Fruit fly (Drosophila melanogaster) whole organism, embryonic: ENCODE results near the gene MED14.

Experiments
- Ada2b ChIP-seq: fragments of 200-800 bp; sonication (Bioruptor generic); IDR thresholded peaks from 2 replicates; pipeline ENCODE4 v1.3.6; 2022; ENCODE audit warnings: missing biosample characterization, missing genetic modification characterization
- B-H2 ChIP-seq: fragments of 200-800 bp; sonication (Bioruptor generic); optimal IDR thresholded peaks from 2 replicates; lab custom pipeline; 2018; ENCODE audit warnings: missing biosample characterization, mild to moderate bottlenecking, missing genetic modification characterization
- BtbVII ChIP-seq: fragments of 200-800 bp; sonication (Bioruptor generic); optimal IDR thresholded peaks from 3 replicates; lab custom pipeline; 2017; ENCODE audit warnings: missing biosample characterization, mild to moderate bottlenecking, missing genetic modification characterization
- Bteb2 ChIP-seq: fragments of 200-800 bp; sonication (Bioruptor generic); optimal IDR thresholded peaks from 2 replicates; lab custom pipeline; 2016; ENCODE audit warnings: missing biosample characterization, missing genetic modification characterization
- CG10321 ChIP-seq: fragments of 200-800 bp; sonication (Bioruptor generic); IDR thresholded peaks from 2 replicates; pipeline ENCODE4 v1.3.6; 2022; ENCODE audit warnings: missing biosample characterization, missing genetic modification characterization
- CG10565 ChIP-seq: fragments of 200-800 bp; sonication (Bioruptor generic); optimal IDR thresholded peaks from 3 replicates; lab custom pipeline; 2016; ENCODE audit warnings: missing biosample characterization, mild to moderate bottlenecking, missing genetic modification characterization
- CG14050 ChIP-seq: fragments of 200-800 bp; sonication (Bioruptor generic); IDR thresholded peaks from 3 replicates; pipeline ENCODE4 v1.3.6; 2022; ENCODE audit warnings: missing biosample characterization, missing genetic modification characterization
- CG14710 ChIP-seq: fragments of 200-800 bp; sonication (Bioruptor generic); optimal IDR thresholded peaks from 3 replicates; lab custom pipeline; 2019; ENCODE audit warnings: missing biosample characterization, mild to moderate bottlenecking, missing genetic modification characterization, moderate library complexity
- CG15479 ChIP-seq: fragments of 200-800 bp; sonication (Bioruptor generic); optimal IDR thresholded peaks from 3 replicates; lab custom pipeline; 2019; ENCODE audit warnings: missing biosample characterization, mild to moderate bottlenecking, missing genetic modification characterization, moderate library complexity
- CG15696 ChIP-seq: fragments of 200-800 bp; sonication (Bioruptor generic); optimal IDR thresholded peaks from 2 replicates; lab custom pipeline; 2019; ENCODE audit warnings: missing biosample characterization, mild to moderate bottlenecking, missing genetic modification characterization, moderate library complexity
- CG16815 ChIP-seq: fragments of 200-800 bp; sonication (Bioruptor generic); optimal IDR thresholded peaks from 3 replicates; lab custom pipeline; 2017; ENCODE audit warnings: missing biosample characterization, mild to moderate bottlenecking, missing genetic modification characterization
- CG1832 ChIP-seq: fragments of 200-800 bp; sonication (Bioruptor generic); optimal IDR thresholded peaks from 2 replicates; lab custom pipeline; 2017; ENCODE audit warnings: missing biosample characterization, mild to moderate bottlenecking, missing genetic modification characterization, inconsistent platforms
- CG2199 ChIP-seq: fragments of 200-800 bp; sonication (Bioruptor generic); IDR thresholded peaks from 3 replicates; pipeline ENCODE4 v1.3.6; 2022; ENCODE audit warnings: missing biosample characterization, missing genetic modification characterization
- CG30403 ChIP-seq: fragments of 200-800 bp; sonication (Bioruptor generic); optimal IDR thresholded peaks from 3 replicates; lab custom pipeline; 2016; ENCODE audit warnings: missing biosample characterization, missing genetic modification characterization
- CG3065 ChIP-seq: fragments of 200-800 bp; sonication (Bioruptor generic); optimal IDR thresholded peaks from 2 replicates; lab custom pipeline; 2016; ENCODE audit warnings: missing biosample characterization, missing genetic modification characterization
- CG34224 ChIP-seq: fragments of 200-800 bp; sonication (Bioruptor generic); IDR thresholded peaks from 3 replicates; pipeline ENCODE4 v1.3.6; 2022; ENCODE audit warnings: missing biosample characterization, missing genetic modification characterization; ENCODE audit not compliant: partially characterized antibody
- CG4854 ChIP-seq: fragments of 200-800 bp; sonication (Bioruptor generic); optimal IDR thresholded peaks from 2 replicates; lab custom pipeline; 2016; ENCODE audit warnings: missing biosample characterization, missing genetic modification characterization, inconsistent platforms
- CG7839 ChIP-seq: fragments of 200-800 bp; sonication (Bioruptor generic); optimal IDR thresholded peaks from 3 replicates; lab custom pipeline; 2018; ENCODE audit warnings: missing biosample characterization, mild to moderate bottlenecking, missing genetic modification characterization, moderate library complexity
- CG8924 ChIP-seq: fragments of 200-800 bp; optimal IDR thresholded peaks from 3 replicates; lab custom pipeline; 2019; ENCODE audit warnings: missing biosample characterization, mild to moderate bottlenecking, missing genetic modification characterization, moderate library complexity
- CG9727 ChIP-seq: fragments of 200-800 bp; sonication (Bioruptor generic); optimal IDR thresholded peaks from 3 replicates; lab custom pipeline; 2017; ENCODE audit warnings: missing biosample characterization, mild to moderate bottlenecking, missing genetic modification characterization
- CrebB ChIP-seq: fragments of 200-800 bp; sonication (Bioruptor generic); optimal IDR thresholded peaks from 3 replicates; lab custom pipeline; 2018; ENCODE audit warnings: missing biosample characterization, mild to moderate bottlenecking, missing genetic modification characterization
- HLH3B ChIP-seq: fragments of 200-800 bp; sonication (Bioruptor generic); IDR thresholded peaks from 2 replicates; pipeline ENCODE4 v1.3.6; 2022; ENCODE audit warnings: missing biosample characterization, missing genetic modification characterization
- Lhr ChIP-seq: fragments of 200-800 bp; sonication (Bioruptor generic); optimal IDR thresholded peaks from 3 replicates; lab custom pipeline; 2017; ENCODE audit warnings: mild to moderate bottlenecking, missing biosample characterization, missing genetic modification reagents, missing genetic modification characterization
- Lim3 ChIP-seq: fragments of 200-800 bp; sonication (Bioruptor generic); IDR thresholded peaks from 2 replicates; pipeline ENCODE4 v1.3.6; 2022; ENCODE audit warnings: missing biosample characterization, missing genetic modification characterization
- Lpt ChIP-seq: fragments of >200 bp; optimal IDR thresholded peaks from 2 replicates; lab custom pipeline; 2018; ENCODE audit warnings: missing biosample characterization, missing genetic modification characterization
- MTF-1 ChIP-seq: fragments of 200-800 bp; sonication (Bioruptor generic); optimal IDR thresholded peaks from 2 replicates; lab custom pipeline; 2018; ENCODE audit warnings: missing biosample characterization, mild to moderate bottlenecking, missing genetic modification characterization, borderline replicate concordance
- Mrtf ChIP-seq: fragments of 200-800 bp; sonication (Bioruptor generic); IDR thresholded peaks from 3 replicates; pipeline ENCODE4 v1.3.6; 2022; ENCODE audit warnings: missing biosample characterization, missing genetic modification characterization
- Ptx1 ChIP-seq: fragments of 200-800 bp; sonication (Bioruptor generic); IDR thresholded peaks from 2 replicates; pipeline ENCODE4 v1.3.6; 2022; ENCODE audit warnings: missing biosample characterization, missing genetic modification characterization
- Scr ChIP-seq: fragments of 200-800 bp; sonication (Bioruptor generic); IDR thresholded peaks from 2 replicates; pipeline ENCODE4 v1.3.6; 2022; ENCODE audit warnings: missing biosample characterization, missing genetic modification characterization; ENCODE audit not compliant: partially characterized antibody
- Taf1 ChIP-seq: fragments of 200-800 bp; sonication (Bioruptor generic); IDR thresholded peaks from 2 replicates; pipeline ENCODE4 v1.3.6; 2022; ENCODE audit warnings: missing biosample characterization, missing genetic modification characterization
- ab ChIP-seq: fragments of 200-800 bp; sonication (Bioruptor generic); optimal IDR thresholded peaks from 2 replicates; lab custom pipeline; 2016; ENCODE audit warnings: missing biosample characterization, missing genetic modification characterization
- abd-A ChIP-seq: fragments of 200-800 bp; sonication (Bioruptor generic); optimal IDR thresholded peaks from 3 replicates; lab custom pipeline; 2019; ENCODE audit warnings: missing biosample characterization, mild to moderate bottlenecking, missing genetic modification characterization, moderate library complexity
- bbx ChIP-seq: fragments of 200-800 bp; sonication (Bioruptor generic); IDR thresholded peaks from 2 replicates; pipeline ENCODE4 v1.3.6; 2022; ENCODE audit warnings: missing biosample characterization, missing genetic modification characterization; ENCODE audit not compliant: partially characterized antibody
- bowl ChIP-seq: fragments of 200-800 bp; sonication (Bioruptor generic); IDR thresholded peaks from 2 replicates; pipeline ENCODE4 v1.3.6; 2022; ENCODE audit warnings: missing biosample characterization, missing genetic modification characterization
- cato ChIP-seq: fragments of 200-800 bp; sonication (Bioruptor generic); optimal IDR thresholded peaks from 2 replicates; lab custom pipeline; 2016; ENCODE audit warnings: missing biosample characterization, missing genetic modification characterization, borderline replicate concordance
- cg ChIP-seq: fragments of 200-800 bp; sonication (Bioruptor generic); optimal IDR thresholded peaks from 3 replicates; lab custom pipeline; 2019; ENCODE audit warnings: missing biosample characterization, mild to moderate bottlenecking, missing genetic modification characterization, moderate library complexity
- corto ChIP-seq: fragments of 200-800 bp; sonication (Bioruptor generic); optimal IDR thresholded peaks from 2 replicates; lab custom pipeline; 2016; ENCODE audit warnings: missing biosample characterization, mild to moderate bottlenecking, missing genetic modification characterization, moderate library complexity
- gem ChIP-seq: fragments of 200-800 bp; sonication (Bioruptor generic); optimal IDR thresholded peaks from 2 replicates; lab custom pipeline; 2019; ENCODE audit warnings: missing biosample characterization, mild to moderate bottlenecking, missing genetic modification characterization, moderate library complexity
- grau ChIP-seq: fragments of 200-800 bp; optimal IDR thresholded peaks from 3 replicates; lab custom pipeline; 2019; ENCODE audit warnings: missing biosample characterization, mild to moderate bottlenecking, missing genetic modification characterization, moderate library complexity
- grn ChIP-seq: fragments of 200-800 bp; sonication (Bioruptor generic); optimal IDR thresholded peaks from 3 replicates; lab custom pipeline; 2017; ENCODE audit warnings: missing biosample characterization, missing genetic modification characterization
- ham ChIP-seq: fragments of 200-800 bp; sonication (Bioruptor generic); IDR thresholded peaks from 2 replicates; pipeline ENCODE4 v1.3.6; 2022; ENCODE audit warnings: missing biosample characterization, missing genetic modification characterization
- kah ChIP-seq: fragments of 200-800 bp; sonication (Bioruptor generic); optimal IDR thresholded peaks from 2 replicates; lab custom pipeline; 2018; ENCODE audit warnings: missing biosample characterization, mild to moderate bottlenecking, missing genetic modification characterization
- ken ChIP-seq: fragments of 200-800 bp; sonication (Bioruptor generic); IDR thresholded peaks from 3 replicates; pipeline ENCODE4 v1.3.6; 2022; ENCODE audit warnings: missing biosample characterization, missing genetic modification characterization
- lmd ChIP-seq: fragments of 200-800 bp; sonication (Bioruptor generic); IDR thresholded peaks from 2 replicates; pipeline ENCODE4 v1.3.6; 2022; ENCODE audit warnings: missing biosample characterization, missing genetic modification characterization
- nau ChIP-seq: fragments of 200-800 bp; sonication (Bioruptor generic); optimal IDR thresholded peaks from 3 replicates; lab custom pipeline; 2017; ENCODE audit warnings: missing biosample characterization, mild to moderate bottlenecking, missing genetic modification characterization, missing genetic modification reagents
- phol ChIP-seq: fragments of 200-800 bp; sonication (Bioruptor generic); optimal IDR thresholded peaks from 3 replicates; lab custom pipeline; 2018; ENCODE audit warnings: missing biosample characterization, mild to moderate bottlenecking, missing genetic modification characterization, moderate library complexity
- pzg ChIP-seq: fragments of 200-800 bp; sonication (Bioruptor generic); optimal IDR thresholded peaks from 3 replicates; lab custom pipeline; 2018; ENCODE audit warnings: missing biosample characterization, mild to moderate bottlenecking, missing genetic modification characterization, moderate library complexity
- repo ChIP-seq: fragments of 200-800 bp; sonication (Bioruptor generic); optimal IDR thresholded peaks from 2 replicates; lab custom pipeline; 2016; ENCODE audit warnings: missing biosample characterization, missing genetic modification characterization
- sd ChIP-seq: fragments of 200-800 bp; sonication (Bioruptor generic); optimal IDR thresholded peaks from 3 replicates; lab custom pipeline; 2018; ENCODE audit warnings: missing biosample characterization, mild to moderate bottlenecking, missing genetic modification characterization, moderate library complexity
- unpg ChIP-seq: fragments of 200-800 bp; sonication (Bioruptor generic); optimal IDR thresholded peaks from 3 replicates; lab custom pipeline; 2018; ENCODE audit warnings: missing biosample characterization, mild to moderate bottlenecking, missing genetic modification characterization, moderate library complexity
- yki ChIP-seq: fragments of >200 bp; optimal IDR thresholded peaks from 3 replicates; lab custom pipeline; 2018

The MED14 gene

dm6 chr3L:557294-557693, 35.8 kb upstream of the MED14 start (continued):
- TF ChIP-seq Bteb2 (GFP tag; lab: Kevin White, UChicago) (peak; percentile 2), gem (tag; lab: Kevin White, UChicago) (peak; percentile 54), CG14050 (GFP tag; lab: Robert Waterston, UW) (peak; percentile 39; the same call in 1 of the 3 replicates), sd (no peak), ab (GFP tag; lab: Kevin White, UChicago) (no peak), bowl (GFP tag; lab: Robert Waterston, UW) (peak; percentile 43; the same call in 1 of the 2 replicates), Scr (GFP tag; lab: Robert Waterston, UW) (no peak), CG9727 (GFP tag; lab: Kevin White, UChicago) (no peak), ham (GFP tag; lab: Robert Waterston, UW) (peak; percentile 46; the same call in 1 of the 2 replicates), Ada2b (GFP tag; lab: Robert Waterston, UW) (peak; percentile 61), CG15479 (GFP tag; lab: Kevin White, UChicago) (no peak), Lim3 (no peak), CG15696 (tag; lab: Kevin White, UChicago) (no peak), CG30403 (GFP tag; lab: Kevin White, UChicago) (peak; percentile 60), nau (GFP tag; lab: Kevin White, UChicago) (no peak), corto (GFP tag; lab: Kevin White, UChicago) (no peak), cg (GFP tag; lab: Kevin White, UChicago) (no peak), grau (tag; lab: Kevin White, UChicago) (peak; percentile 50), abd-A (tag; lab: Kevin White, UChicago) (no peak), CG14710 (tag; lab: Kevin White, UChicago) (no peak), CG8924 (tag; lab: Kevin White, UChicago) (peak; percentile 15), Ptx1 (GFP tag; lab: Robert Waterston, UW) (peak; percentile 73), repo (GFP tag; lab: Kevin White, UChicago) (peak; percentile 27), yki (lab: Kevin White, UChicago) (no peak), CG2199 (GFP tag; lab: Robert Waterston, UW) (0 out of 3 replicates have a peak, but pooled peaks have one; percentile 16), MTF-1 (GFP tag; lab: Kevin White, UChicago) (no peak), CG34224 (GFP tag; lab: Robert Waterston, UW) (no peak; the same call in 2 of the 3 replicates), CG10565 (GFP tag; lab: Kevin White, UChicago) (no peak), CrebB (no peak), CG4854 (GFP tag; lab: Kevin White, UChicago) (no peak), Mrtf (GFP tag; lab: Robert Waterston, UW) (peak; percentile 72), B-H2 (GFP tag; lab: Kevin White, UChicago) (peak; percentile 31), CG3065 (GFP tag; lab: Kevin White, UChicago) (peak; percentile 2), grn (GFP tag; lab: Kevin White, UChicago) (no peak), kah (GFP tag; lab: Kevin White, UChicago) (no peak), HLH3B (peak; percentile 39; the same call in 1 of the 2 replicates), ken (peak; percentile 57; the same call in 1 of the 3 replicates), lmd (peak; percentile 76), unpg (peak; percentile 31), Taf1 (peak; percentile 80), bbx (no peak), Lpt (GFP tag; lab: Kevin White, UChicago) (no peak), CG7839 (tag; lab: Kevin White, UChicago) (peak; percentile 49), pzg (no peak), CG1832 (no peak), Lhr (no peak), CG10321 (GFP tag; lab: Robert Waterston, UW) (no peak), BtbVII (GFP tag; lab: Kevin White, UChicago) (peak; percentile 28), phol (tag; lab: Kevin White, UChicago) (no peak), CG16815 (GFP tag; lab: Kevin White, UChicago) (peak; percentile 44), cato (GFP tag; lab: Kevin White, UChicago) (no peak)
